Fruit fly (Drosophila melanogaster) whole organism, embryonic: ENCODE measurements around the gene Nos.
A peak's percentile ranks its signal among the peaks of the same experiment; 100 is the strongest.

Experiments used
- Atf6 ChIP-seq: fragments of 200-800 bp; sonication (Bioruptor generic); IDR thresholded peaks from 2 replicates; pipeline ENCODE4 v1.3.6; 2022; ENCODE audit warnings: missing biosample characterization, missing genetic modification characterization
- CG10267 ChIP-seq: fragments of 200-800 bp; sonication (Bioruptor generic); optimal IDR thresholded peaks from 2 replicates; lab custom pipeline; 2018; ENCODE audit warnings: missing biosample characterization, mild to moderate bottlenecking, missing genetic modification characterization, moderate library complexity
- CG10565 ChIP-seq: fragments of 200-800 bp; sonication (Bioruptor generic); optimal IDR thresholded peaks from 3 replicates; lab custom pipeline; 2016; ENCODE audit warnings: missing biosample characterization, mild to moderate bottlenecking, missing genetic modification characterization
- CG10959 ChIP-seq: fragments of 200-800 bp; sonication (Bioruptor generic); IDR thresholded peaks from 2 replicates; pipeline ENCODE4 v1.3.6; 2022; ENCODE audit warnings: missing biosample characterization, missing genetic modification characterization
- CG12299 ChIP-seq: fragments of 200-800 bp; sonication (Bioruptor generic); optimal IDR thresholded peaks from 2 replicates; lab custom pipeline; 2018; ENCODE audit warnings: missing biosample characterization, mild to moderate bottlenecking, missing genetic modification characterization
- CG13775 ChIP-seq: fragments of 200-800 bp; sonication (Bioruptor generic); optimal IDR thresholded peaks from 3 replicates; lab custom pipeline; 2017; ENCODE audit warnings: missing biosample characterization, mild to moderate bottlenecking, missing genetic modification characterization
- CG14667 ChIP-seq: fragments of 200-800 bp; sonication (Bioruptor generic); IDR thresholded peaks from 2 replicates; pipeline ENCODE4 v1.3.6; 2022; ENCODE audit warnings: missing biosample characterization, missing genetic modification characterization
- CG14965 ChIP-seq: fragments of 200-800 bp; sonication (Bioruptor generic); optimal IDR thresholded peaks from 2 replicates; lab custom pipeline; 2016; ENCODE audit warnings: missing biosample characterization, missing genetic modification characterization, borderline replicate concordance
- CG16863 ChIP-seq: fragments of 200-800 bp; sonication (Bioruptor generic); optimal IDR thresholded peaks from 3 replicates; lab custom pipeline; 2016; ENCODE audit warnings: missing biosample characterization, missing genetic modification characterization
- CG17802 ChIP-seq: fragments of 200-800 bp; sonication (Bioruptor generic); optimal IDR thresholded peaks from 2 replicates; lab custom pipeline; 2018; ENCODE audit warnings: missing biosample characterization, mild to moderate bottlenecking, missing genetic modification characterization, moderate library complexity
- CG1832 ChIP-seq: fragments of 200-800 bp; sonication (Bioruptor generic); optimal IDR thresholded peaks from 2 replicates; lab custom pipeline; 2017; ENCODE audit warnings: missing biosample characterization, mild to moderate bottlenecking, missing genetic modification characterization, inconsistent platforms
- CG30403 ChIP-seq: fragments of 200-800 bp; sonication (Bioruptor generic); optimal IDR thresholded peaks from 3 replicates; lab custom pipeline; 2016; ENCODE audit warnings: missing biosample characterization, missing genetic modification characterization
- CG30431 ChIP-seq: fragments of 200-800 bp; sonication (Bioruptor generic); optimal IDR thresholded peaks from 2 replicates; lab custom pipeline; 2017; ENCODE audit warnings: missing biosample characterization, missing genetic modification characterization
- CG31365 ChIP-seq: fragments of 200-800 bp; sonication (Bioruptor generic); optimal IDR thresholded peaks from 2 replicates; lab custom pipeline; 2018; ENCODE audit warnings: missing biosample characterization, mild to moderate bottlenecking, missing genetic modification characterization
- CG31388 ChIP-seq: fragments of 200-800 bp; sonication (Bioruptor generic); optimal IDR thresholded peaks from 2 replicates; lab custom pipeline; 2016; ENCODE audit warnings: missing biosample characterization, missing genetic modification characterization
- CG31441 ChIP-seq: fragments of 200-800 bp; sonication (Bioruptor generic); IDR thresholded peaks from 2 replicates; pipeline ENCODE4 v1.3.6; 2022; ENCODE audit warnings: missing biosample characterization, missing genetic modification characterization
- CG6791 ChIP-seq: fragments of 200-800 bp; sonication (Bioruptor generic); IDR thresholded peaks from 3 replicates; pipeline ENCODE4 v1.3.6; 2022; ENCODE audit warnings: missing biosample characterization, missing genetic modification characterization; ENCODE audit not compliant: partially characterized antibody
- CG7987 ChIP-seq: fragments of 200-800 bp; sonication (Bioruptor generic); optimal IDR thresholded peaks from 2 replicates; lab custom pipeline; 2018; ENCODE audit warnings: missing biosample characterization, mild to moderate bottlenecking, missing genetic modification characterization, moderate library complexity
- CG9215 ChIP-seq: fragments of 200-800 bp; sonication (Bioruptor generic); IDR thresholded peaks from 2 replicates; pipeline ENCODE4 v1.3.6; 2022; ENCODE audit warnings: missing biosample characterization, missing genetic modification characterization
- Chrac-16 ChIP-seq: fragments of 200-800 bp; sonication (Bioruptor generic); optimal IDR thresholded peaks from 3 replicates; lab custom pipeline; 2016; ENCODE audit warnings: missing biosample characterization, missing genetic modification characterization
- CoRest ChIP-seq: fragments of 200-800 bp; sonication (Bioruptor generic); optimal IDR thresholded peaks from 3 replicates; lab custom pipeline; 2018; ENCODE audit warnings: missing biosample characterization, mild to moderate bottlenecking, missing genetic modification characterization, moderate library complexity
- D19B ChIP-seq: fragments of 200-800 bp; sonication (Bioruptor generic); optimal IDR thresholded peaks from 2 replicates; lab custom pipeline; 2017; ENCODE audit warnings: missing biosample characterization, mild to moderate bottlenecking, missing genetic modification characterization
- ERR ChIP-seq: fragments of 200-800 bp; sonication (Bioruptor generic); optimal IDR thresholded peaks from 2 replicates; lab custom pipeline; 2016; ENCODE audit warnings: missing biosample characterization, missing genetic modification characterization
- Hr51 ChIP-seq, 2 experiments: fragments of 200-800 bp; sonication (Bioruptor generic); optimal IDR thresholded peaks; 2 replicates in 1 of 2; 3 replicates in 1 of 2; lab custom pipeline; 2016 to 2018; ENCODE audit warnings: missing biosample characterization in 2 of 2, missing genetic modification characterization in 2 of 2, mild to moderate bottlenecking in 1 of 2, moderate library complexity in 1 of 2
- Lhr ChIP-seq: fragments of 200-800 bp; sonication (Bioruptor generic); optimal IDR thresholded peaks from 3 replicates; lab custom pipeline; 2017; ENCODE audit warnings: mild to moderate bottlenecking, missing biosample characterization, missing genetic modification reagents, missing genetic modification characterization
- Neu2 ChIP-seq: fragments of 200-800 bp; sonication (Bioruptor generic); optimal IDR thresholded peaks from 3 replicates; lab custom pipeline; 2016; ENCODE audit warnings: missing biosample characterization, missing genetic modification characterization, borderline replicate concordance
- PHDP ChIP-seq: fragments of 200-800 bp; sonication (Bioruptor generic); optimal IDR thresholded peaks from 3 replicates; lab custom pipeline; 2018; ENCODE audit warnings: missing biosample characterization, mild to moderate bottlenecking, missing genetic modification characterization, moderate library complexity
- Rfx ChIP-seq: fragments of 200-800 bp; sonication (Bioruptor generic); IDR thresholded peaks from 2 replicates; pipeline ENCODE4 v1.3.6; 2022; ENCODE audit warnings: missing biosample characterization, missing genetic modification characterization
- Sry-δ ChIP-seq: fragments of 200-800 bp; sonication (Bioruptor generic); optimal IDR thresholded peaks from 2 replicates; lab custom pipeline; 2016; ENCODE audit warnings: missing biosample characterization, missing genetic modification characterization
- ara ChIP-seq: fragments of 200-800 bp; sonication (Bioruptor generic); IDR thresholded peaks from 2 replicates; pipeline ENCODE4 v1.3.6; 2022; ENCODE audit warnings: missing biosample characterization, missing genetic modification characterization
- bbx ChIP-seq: fragments of 200-800 bp; sonication (Bioruptor generic); IDR thresholded peaks from 2 replicates; pipeline ENCODE4 v1.3.6; 2022; ENCODE audit warnings: missing biosample characterization, missing genetic modification characterization; ENCODE audit not compliant: partially characterized antibody
- cato ChIP-seq: fragments of 200-800 bp; sonication (Bioruptor generic); optimal IDR thresholded peaks from 2 replicates; lab custom pipeline; 2016; ENCODE audit warnings: missing biosample characterization, missing genetic modification characterization, borderline replicate concordance
- ci ChIP-seq: fragments of 200-800 bp; sonication (Bioruptor generic); IDR thresholded peaks from 3 replicates; pipeline ENCODE4 v1.3.6; 2022; ENCODE audit warnings: missing biosample characterization, missing genetic modification characterization
- crol ChIP-seq: fragments of 200-800 bp; sonication (Bioruptor generic); IDR thresholded peaks from 2 replicates; pipeline ENCODE4 v1.3.6; 2022; ENCODE audit warnings: missing biosample characterization, missing genetic modification characterization
- fd102C ChIP-seq: fragments of 200-800 bp; sonication (Bioruptor generic); optimal IDR thresholded peaks from 2 replicates; lab custom pipeline; 2018; ENCODE audit warnings: missing biosample characterization, mild to moderate bottlenecking, missing genetic modification characterization, moderate library complexity
- fd96Cb ChIP-seq: fragments of 200-800 bp; sonication (Bioruptor generic); optimal IDR thresholded peaks from 2 replicates; lab custom pipeline; 2018; ENCODE audit warnings: missing biosample characterization, mild to moderate bottlenecking, missing genetic modification characterization, moderate library complexity
- ftz-f1 ChIP-seq: fragments of 200-800 bp; sonication (Bioruptor generic); optimal IDR thresholded peaks from 2 replicates; lab custom pipeline; 2016; ENCODE audit warnings: missing biosample characterization, missing genetic modification characterization
- gce ChIP-seq: fragments of 200-800 bp; sonication (Bioruptor generic); IDR thresholded peaks from 3 replicates; pipeline ENCODE4 v1.3.6; 2022; ENCODE audit warnings: missing biosample characterization, missing genetic modification characterization
- gsb ChIP-seq: fragments of 200-800 bp; sonication (Bioruptor generic); IDR thresholded peaks from 2 replicates; pipeline ENCODE4 v1.3.6; 2022; ENCODE audit warnings: missing biosample characterization, missing genetic modification characterization
- inv ChIP-seq: fragments of 200-800 bp; sonication (Bioruptor generic); IDR thresholded peaks from 2 replicates; pipeline ENCODE4 v1.3.6; 2022; ENCODE audit warnings: missing biosample characterization, missing genetic modification characterization; ENCODE audit not compliant: partially characterized antibody
- ken ChIP-seq: fragments of 200-800 bp; sonication (Bioruptor generic); IDR thresholded peaks from 3 replicates; pipeline ENCODE4 v1.3.6; 2022; ENCODE audit warnings: missing biosample characterization, missing genetic modification characterization
- lilli ChIP-seq: fragments of 200-800 bp; sonication (Bioruptor generic); optimal IDR thresholded peaks from 3 replicates; lab custom pipeline; 2016; ENCODE audit warnings: missing biosample characterization, missing genetic modification characterization
- pb ChIP-seq: fragments of 200-800 bp; sonication (Bioruptor generic); optimal IDR thresholded peaks from 3 replicates; lab custom pipeline; 2016; ENCODE audit warnings: missing biosample characterization, missing genetic modification characterization
- pho ChIP-seq: fragments of 200-800 bp; sonication (Bioruptor generic); optimal IDR thresholded peaks from 2 replicates; lab custom pipeline; 2016; ENCODE audit warnings: missing biosample characterization, missing genetic modification characterization
- psq ChIP-seq: fragments of 200-800 bp; sonication (Bioruptor generic); optimal IDR thresholded peaks from 2 replicates; lab custom pipeline; 2017; ENCODE audit warnings: missing biosample characterization, missing genetic modification characterization
- seq ChIP-seq: fragments of 200-800 bp; sonication (Bioruptor generic); IDR thresholded peaks from 2 replicates; pipeline ENCODE4 v1.3.6; 2022; ENCODE audit warnings: missing biosample characterization, missing genetic modification characterization
- sima ChIP-seq: fragments of 200-800 bp; sonication (Bioruptor generic); optimal IDR thresholded peaks from 2 replicates; lab custom pipeline; 2016; ENCODE audit warnings: missing biosample characterization, missing genetic modification characterization
- slou ChIP-seq: fragments of 200-800 bp; sonication (Bioruptor generic); optimal IDR thresholded peaks from 3 replicates; lab custom pipeline; 2016; ENCODE audit warnings: missing biosample characterization, missing genetic modification characterization
- trem ChIP-seq: fragments of 200-800 bp; optimal IDR thresholded peaks from 3 replicates; lab custom pipeline; 2019; ENCODE audit warnings: missing biosample characterization, mild to moderate bottlenecking, missing genetic modification characterization, moderate library complexity

Gene Nos

dm6 chr2L:10849511-10850191 is 12.3 kb upstream of the Nos start, which contains the start of gene SmydA-3 (continued):
- TF ChIP-seq fd102C (GFP tag; lab: Kevin White, UChicago) (no peak), psq (GFP tag; lab: Kevin White, UChicago) (no peak), PHDP (peak; percentile 28), CG30431 (GFP tag; lab: Kevin White, UChicago) (no peak), Hr51 (GFP tag; optimal IDR thresholded peaks at IDR 0.05; lab: Kevin White, UChicago) (no peak), CG10267 (tag; lab: Kevin White, UChicago) (peak; percentile 7), ara (GFP tag; lab: Robert Waterston, UW) (0 out of 2 replicates have a peak, but pooled peaks have one; percentile 30), CG14965 (GFP tag; lab: Kevin White, UChicago) (no peak), CG14667 (GFP tag; lab: Robert Waterston, UW) (no peak), bbx (GFP tag; lab: Robert Waterston, UW) (no peak), pb (GFP tag; lab: Kevin White, UChicago) (no peak), CG31441 (GFP tag; lab: Robert Waterston, UW) (no peak), ken (GFP tag; lab: Robert Waterston, UW) (no peak), CoRest (peak; percentile 20), ERR (peak; percentile 26), CG13775 (no peak), CG16863 (GFP tag; lab: Kevin White, UChicago) (no peak), D19B (no peak), Sry-δ (GFP tag; lab: Kevin White, UChicago) (no peak), CG17802 (tag; lab: Kevin White, UChicago) (no peak), CG9215 (GFP tag; lab: Robert Waterston, UW) (no peak), ftz-f1 (GFP tag; lab: Kevin White, UChicago) (no peak), Atf6 (GFP tag; lab: Robert Waterston, UW) (no peak), CG30403 (GFP tag; lab: Kevin White, UChicago) (peak; percentile 8), sima (GFP tag; lab: Kevin White, UChicago) (no peak), CG12299 (tag; lab: Kevin White, UChicago) (no peak), CG31388 (GFP tag; lab: Kevin White, UChicago) (no peak), CG10565 (GFP tag; lab: Kevin White, UChicago) (no peak), crol (0 out of 2 replicates have a peak, but pooled peaks have one; percentile 30), CG1832 (GFP tag; lab: Kevin White, UChicago) (no peak), inv (GFP tag; lab: Robert Waterston, UW) (no peak), Neu2 (no peak), Lhr (GFP tag; lab: Kevin White, UChicago) (no peak), trem (no peak), cato (GFP tag; lab: Kevin White, UChicago) (no peak), CG31365 (tag; lab: Kevin White, UChicago) (no peak), CG6791 (no peak), Rfx (GFP tag; lab: Robert Waterston, UW) (no peak), gce (peak; percentile 12; the same call in 1 of the 3 replicates), pho (GFP tag; lab: Kevin White, UChicago) (no peak), slou (no peak), CG7987 (no peak), seq (GFP tag; lab: Robert Waterston, UW) (peak; percentile 34; the same call in 1 of the 2 replicates), lilli (peak; percentile 8), gsb (GFP tag; lab: Robert Waterston, UW) (no peak), ci (GFP tag; lab: Robert Waterston, UW) (peak; percentile 47; the same call in 1 of the 3 replicates), Chrac-16 (GFP tag; lab: Kevin White, UChicago) (no peak), fd96Cb (peak; percentile 13), CG10959 (GFP tag; lab: Robert Waterston, UW) (no peak)
